Worm (Caenorhabditis elegans): ENCODE results near the gene Y69A2AL.2.

DNA sequence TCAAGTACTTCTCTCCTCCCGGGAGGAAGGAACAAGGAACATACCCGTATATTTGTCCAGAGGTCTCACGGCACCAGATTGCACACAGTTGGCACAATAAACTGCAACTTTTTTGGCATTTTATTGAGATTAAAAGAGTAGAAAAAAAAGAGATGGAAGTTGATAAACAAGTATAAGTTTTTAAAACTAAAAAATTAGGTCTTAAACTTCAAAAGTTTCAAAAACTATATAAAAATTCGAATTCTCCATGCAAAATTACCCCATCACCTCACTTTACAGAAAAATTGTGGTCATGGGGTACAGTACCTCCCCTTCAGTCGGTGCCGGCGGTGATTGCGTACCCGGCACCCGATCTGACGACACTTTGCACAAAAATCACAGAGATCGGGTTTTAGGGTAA is 30.8 kb upstream of the Y69A2AL.2 start, which contains the start of gene C45G7.13:
- TF ChIP-seq him-1 (tag; optimal IDR thresholded peaks at IDR 0.05) = no peak
- no peak for TF ChIP-seq dao-5 (tag; optimal IDR thresholded peaks at IDR 0.05)

All from whole organism, L4/young adult.